Fruit fly (Drosophila melanogaster) whole organism, embryonic: ENCODE measurements around the gene aop.

Experiments
- CG10209 ChIP-seq: fragments of 200-800 bp; sonication (Bioruptor generic); optimal IDR thresholded peaks from 3 replicates; lab custom pipeline; 2017; ENCODE audit warnings: missing biosample characterization, mild to moderate bottlenecking, missing genetic modification characterization, missing genetic modification reagents
- CG11085 ChIP-seq: fragments of 200-800 bp; sonication (Bioruptor generic); IDR thresholded peaks from 2 replicates; pipeline ENCODE4 v1.3.6; 2022; ENCODE audit warnings: missing biosample characterization, missing genetic modification characterization
- CG12104 ChIP-seq: fragments of 200-800 bp; sonication (Bioruptor generic); optimal IDR thresholded peaks from 3 replicates; lab custom pipeline; 2016; ENCODE audit warnings: missing biosample characterization, missing genetic modification characterization
- CG12236 ChIP-seq: fragments of 200-800 bp; sonication (Bioruptor generic); optimal IDR thresholded peaks from 2 replicates; lab custom pipeline; 2016; ENCODE audit warnings: missing biosample characterization, missing genetic modification characterization
- CG1233 ChIP-seq: fragments of 200-800 bp; sonication (Bioruptor generic); optimal IDR thresholded peaks from 4 replicates; lab custom pipeline; 2018; ENCODE audit warnings: missing biosample characterization, mild to moderate bottlenecking, missing genetic modification characterization
- CG13624 ChIP-seq: fragments of 200-800 bp; sonication (Bioruptor generic); optimal IDR thresholded peaks from 2 replicates; lab custom pipeline; 2016; ENCODE audit warnings: missing biosample characterization, missing genetic modification characterization
- CG13894 ChIP-seq: fragments of 200-800 bp; sonication (Bioruptor generic); optimal IDR thresholded peaks from 3 replicates; lab custom pipeline; 2018; ENCODE audit warnings: missing biosample characterization, mild to moderate bottlenecking, missing genetic modification characterization, moderate library complexity
- CG15073 ChIP-seq: fragments of 200-800 bp; sonication (Bioruptor generic); optimal IDR thresholded peaks from 2 replicates; lab custom pipeline; 2016; ENCODE audit warnings: missing biosample characterization, missing genetic modification characterization
- CG17568 ChIP-seq: fragments of 200-800 bp; sonication (Bioruptor generic); optimal IDR thresholded peaks from 2 replicates; lab custom pipeline; 2018; ENCODE audit warnings: missing biosample characterization, mild to moderate bottlenecking, missing genetic modification characterization, moderate library complexity
- CG1792 ChIP-seq: fragments of 200-800 bp; sonication (Bioruptor generic); optimal IDR thresholded peaks from 2 replicates; lab custom pipeline; 2016; ENCODE audit warnings: missing biosample characterization, missing genetic modification characterization
- CG18476 ChIP-seq: fragments of 200-800 bp; sonication (Bioruptor generic); optimal IDR thresholded peaks from 2 replicates; lab custom pipeline; 2016; ENCODE audit warnings: missing biosample characterization, mild to moderate bottlenecking, missing genetic modification characterization
- CG31365 ChIP-seq: fragments of 200-800 bp; sonication (Bioruptor generic); optimal IDR thresholded peaks from 2 replicates; lab custom pipeline; 2018; ENCODE audit warnings: missing biosample characterization, mild to moderate bottlenecking, missing genetic modification characterization
- CG34422 ChIP-seq: fragments of 200-800 bp; sonication (Bioruptor generic); IDR thresholded peaks from 3 replicates; pipeline ENCODE4 v1.3.6; 2022; ENCODE audit warnings: missing biosample characterization, missing genetic modification characterization
- CG3847 ChIP-seq: fragments of 200-800 bp; sonication (Bioruptor generic); IDR thresholded peaks from 2 replicates; pipeline ENCODE4 v1.3.6; 2022; ENCODE audit warnings: missing biosample characterization, missing genetic modification characterization
- CG43689 ChIP-seq: fragments of 200-800 bp; sonication (Bioruptor generic); IDR thresholded peaks from 2 replicates; pipeline ENCODE4 v1.3.6; 2022; ENCODE audit warnings: missing biosample characterization, missing genetic modification characterization
- CG4404 ChIP-seq: fragments of 200-800 bp; sonication (Bioruptor generic); IDR thresholded peaks from 2 replicates; pipeline ENCODE4 v1.3.6; 2022; ENCODE audit warnings: missing biosample characterization, missing genetic modification characterization
- CG4854 ChIP-seq: fragments of 200-800 bp; sonication (Bioruptor generic); optimal IDR thresholded peaks from 2 replicates; lab custom pipeline; 2016; ENCODE audit warnings: missing biosample characterization, missing genetic modification characterization, inconsistent platforms
- CG6654 ChIP-seq: fragments of 200-800 bp; sonication (Bioruptor generic); optimal IDR thresholded peaks from 2 replicates; lab custom pipeline; 2017; ENCODE audit warnings: missing biosample characterization, mild to moderate bottlenecking, missing genetic modification characterization
- CG6765 ChIP-seq: fragments of 200-800 bp; sonication (Bioruptor generic); optimal IDR thresholded peaks from 3 replicates; lab custom pipeline; 2017; ENCODE audit warnings: missing biosample characterization, mild to moderate bottlenecking, missing genetic modification characterization
- CG6854 ChIP-seq: fragments of 200-800 bp; sonication (Bioruptor generic); optimal IDR thresholded peaks from 3 replicates; lab custom pipeline; 2017; ENCODE audit warnings: missing biosample characterization, mild to moderate bottlenecking, missing genetic modification characterization
- CG7372 ChIP-seq: fragments of 200-800 bp; sonication (Bioruptor generic); IDR thresholded peaks from 2 replicates; pipeline ENCODE4 v1.3.6; 2022; ENCODE audit warnings: missing biosample characterization, missing genetic modification characterization
- CG8290 ChIP-seq, 3 experiments: fragments of 200-800 bp; sonication (Bioruptor generic); optimal IDR thresholded peaks; 2 replicates each; lab custom pipeline; 2016 to 2019; ENCODE audit warnings: missing biosample characterization in 3 of 3, missing genetic modification characterization in 3 of 3, mild to moderate bottlenecking in 2 of 3, moderate library complexity in 1 of 3
- CG9215 ChIP-seq: fragments of 200-800 bp; sonication (Bioruptor generic); IDR thresholded peaks from 2 replicates; pipeline ENCODE4 v1.3.6; 2022; ENCODE audit warnings: missing biosample characterization, missing genetic modification characterization
- CG9437 ChIP-seq: fragments of 200-800 bp; sonication (Bioruptor generic); optimal IDR thresholded peaks from 2 replicates; lab custom pipeline; 2018; ENCODE audit warnings: missing biosample characterization, mild to moderate bottlenecking, missing genetic modification characterization
- CG9797 ChIP-seq: fragments of 200-800 bp; sonication (Bioruptor generic); optimal IDR thresholded peaks from 3 replicates; lab custom pipeline; 2018; ENCODE audit warnings: missing biosample characterization, mild to moderate bottlenecking, missing genetic modification characterization
- CG9876 ChIP-seq: fragments of 200-800 bp; sonication (Bioruptor generic); optimal IDR thresholded peaks from 2 replicates; lab custom pipeline; 2016; ENCODE audit warnings: missing biosample characterization, missing genetic modification characterization
- Camta ChIP-seq: fragments of 200-800 bp; sonication (Bioruptor generic); optimal IDR thresholded peaks from 2 replicates; lab custom pipeline; 2016; ENCODE audit warnings: missing biosample characterization, missing genetic modification characterization
- Dp ChIP-seq: fragments of 200-800 bp; sonication (Bioruptor generic); optimal IDR thresholded peaks from 2 replicates; lab custom pipeline; 2018; ENCODE audit warnings: missing biosample characterization, mild to moderate bottlenecking, missing genetic modification characterization, moderate library complexity
- GATAe ChIP-seq: fragments of 200-800 bp; sonication (Bioruptor generic); conservative IDR thresholded peaks from 2 replicates; pipeline ENCODE4 v1.3.6; 2022; ENCODE audit warnings: missing biosample characterization, missing genetic modification characterization
- Mad ChIP-seq: fragments of 200-800 bp; sonication (Bioruptor generic); optimal IDR thresholded peaks from 2 replicates; lab custom pipeline; 2016; ENCODE audit warnings: missing biosample characterization, missing genetic modification characterization
- Sin3A ChIP-seq: fragments of >200 bp; optimal IDR thresholded peaks from 2 replicates; lab custom pipeline; 2018
- Ssrp ChIP-seq: fragments of 200-800 bp; sonication (Bioruptor generic); optimal IDR thresholded peaks from 2 replicates; lab custom pipeline; 2018; ENCODE audit warnings: missing biosample characterization, mild to moderate bottlenecking, missing genetic modification characterization, moderate library complexity
- chinmo ChIP-seq: fragments of 200-800 bp; sonication (Bioruptor generic); IDR thresholded peaks from 4 replicates; pipeline ENCODE4 v1.3.6; 2022; ENCODE audit warnings: missing biosample characterization, missing genetic modification characterization; ENCODE audit not compliant: partially characterized antibody
- da ChIP-seq: fragments of 200-800 bp; sonication (Bioruptor generic); optimal IDR thresholded peaks from 2 replicates; lab custom pipeline; 2016; ENCODE audit warnings: missing biosample characterization, missing genetic modification characterization
- exex ChIP-seq: fragments of 200-800 bp; sonication (Bioruptor generic); optimal IDR thresholded peaks from 4 replicates; lab custom pipeline; 2018; ENCODE audit warnings: missing biosample characterization, mild to moderate bottlenecking, missing genetic modification characterization, moderate library complexity
- fu2 ChIP-seq: fragments of 200-800 bp; sonication (Bioruptor generic); optimal IDR thresholded peaks from 2 replicates; lab custom pipeline; 2016; ENCODE audit warnings: missing biosample characterization, missing genetic modification characterization
- h ChIP-seq: fragments of >200 bp; optimal IDR thresholded peaks from 2 replicates; lab custom pipeline; 2017
- hth ChIP-seq: fragments of >200 bp; optimal IDR thresholded peaks from 2 replicates; lab custom pipeline; 2017; ENCODE audit warnings: inconsistent platforms
- lab ChIP-seq: fragments of 200-800 bp; sonication (Bioruptor generic); optimal IDR thresholded peaks from 3 replicates; lab custom pipeline; 2017; ENCODE audit warnings: missing biosample characterization, missing genetic modification characterization, mild to moderate bottlenecking, moderate library complexity, missing genetic modification reagents
- lbe ChIP-seq: fragments of 200-800 bp; sonication (Bioruptor generic); optimal IDR thresholded peaks from 2 replicates; lab custom pipeline; 2016; ENCODE audit warnings: missing biosample characterization, mild to moderate bottlenecking, missing genetic modification characterization
- onecut ChIP-seq: fragments of 200-800 bp; sonication (Bioruptor generic); IDR thresholded peaks from 2 replicates; pipeline ENCODE4 v1.3.6; 2022; ENCODE audit warnings: missing biosample characterization, missing genetic modification characterization
- p53 ChIP-seq: fragments of 200-800 bp; sonication (Bioruptor generic); optimal IDR thresholded peaks from 2 replicates; lab custom pipeline; 2016; ENCODE audit warnings: missing biosample characterization, missing genetic modification characterization
- pzg ChIP-seq: fragments of 200-800 bp; sonication (Bioruptor generic); optimal IDR thresholded peaks from 3 replicates; lab custom pipeline; 2018; ENCODE audit warnings: missing biosample characterization, mild to moderate bottlenecking, missing genetic modification characterization, moderate library complexity
- repo ChIP-seq: fragments of 200-800 bp; sonication (Bioruptor generic); optimal IDR thresholded peaks from 2 replicates; lab custom pipeline; 2016; ENCODE audit warnings: missing biosample characterization, missing genetic modification characterization
- scrt ChIP-seq: fragments of 200-800 bp; sonication (Bioruptor generic); optimal IDR thresholded peaks from 2 replicates; lab custom pipeline; 2018; ENCODE audit warnings: missing biosample characterization, mild to moderate bottlenecking, missing genetic modification characterization, moderate library complexity
- tin ChIP-seq: fragments of 200-800 bp; sonication (Bioruptor generic); optimal IDR thresholded peaks from 3 replicates; lab custom pipeline; 2016; ENCODE audit warnings: missing biosample characterization, missing genetic modification characterization
- trem ChIP-seq: fragments of 200-800 bp; optimal IDR thresholded peaks from 3 replicates; lab custom pipeline; 2019; ENCODE audit warnings: missing biosample characterization, mild to moderate bottlenecking, missing genetic modification characterization, moderate library complexity
- unc-4 ChIP-seq: fragments of 200-800 bp; sonication (Bioruptor generic); IDR thresholded peaks from 2 replicates; pipeline ENCODE4 v1.3.6; 2022; ENCODE audit warnings: missing biosample characterization, missing genetic modification characterization; ENCODE audit not compliant: partially characterized antibody
- usp ChIP-seq: fragments of >200 bp; optimal IDR thresholded peaks from 2 replicates; lab custom pipeline; 2017; ENCODE audit warnings: missing biosample characterization, missing genetic modification characterization
- vfl ChIP-seq: fragments of 200-800 bp; sonication (Bioruptor generic); optimal IDR thresholded peaks from 2 replicates; lab custom pipeline; 2016; ENCODE audit warnings: missing biosample characterization, missing genetic modification characterization
- zen2 ChIP-seq: fragments of 200-800 bp; sonication (Bioruptor generic); IDR thresholded peaks from 3 replicates; pipeline ENCODE4 v1.3.6; 2022; ENCODE audit warnings: missing biosample characterization, missing genetic modification characterization; ENCODE audit not compliant: partially characterized antibody

Gene aop

DNA sequence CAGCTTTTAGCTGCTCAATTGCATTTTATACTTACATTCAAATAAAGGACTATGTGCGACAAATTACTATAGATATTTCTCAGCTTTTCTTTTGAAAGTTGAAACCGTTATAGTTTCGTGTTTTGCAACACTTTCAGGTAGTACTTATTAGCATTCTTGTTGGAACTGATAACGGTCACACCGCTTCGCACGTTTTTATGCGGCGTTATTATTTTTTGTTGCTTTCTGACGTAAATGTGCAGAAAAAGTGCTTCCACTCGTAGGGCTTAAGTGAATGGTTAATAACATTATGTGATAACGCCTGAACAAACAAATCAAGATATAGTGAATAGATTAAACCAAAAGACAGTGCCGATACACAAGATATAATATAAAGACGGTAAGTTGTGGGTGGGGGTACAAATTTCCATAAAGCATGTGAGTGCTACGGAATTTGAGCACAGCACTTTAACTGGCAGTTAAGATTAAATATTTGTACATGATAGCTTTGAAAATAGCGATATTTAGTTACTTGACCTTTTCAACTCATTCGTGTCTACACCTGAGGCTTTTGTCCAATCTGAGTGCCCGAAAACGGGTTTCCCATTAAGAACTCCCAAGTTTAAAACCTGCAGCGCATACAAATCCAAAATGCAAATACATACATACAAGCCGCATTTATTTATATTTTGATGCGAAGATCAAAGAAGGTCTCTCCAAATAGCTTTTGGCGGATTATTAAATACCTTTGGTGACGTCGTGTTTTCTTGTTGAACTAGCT is 42.2 kb upstream of the aop start, which contains the start of gene papi (continued):
- no peak for TF ChIP-seq CG1233 (GFP tag; lab: Kevin White, UChicago)
- no peak for TF ChIP-seq CG15073 (GFP tag; lab: Kevin White, UChicago)
- no peak for TF ChIP-seq repo (GFP tag; lab: Kevin White, UChicago)
- TF ChIP-seq CG9876 (GFP tag; lab: Kevin White, UChicago) = no peak
- TF ChIP-seq CG9797 = peak; percentile 70
- TF ChIP-seq Dp (GFP tag; lab: Kevin White, UChicago) = peak; percentile 27
- no peak for TF ChIP-seq h (lab: Kevin White, UChicago)
- no peak for TF ChIP-seq CG3847 (GFP tag; lab: Robert Waterston, UW)
- TF ChIP-seq pzg = peak; percentile 67
- TF ChIP-seq exex (tag; lab: Kevin White, UChicago) = peak; percentile 57
- no peak for TF ChIP-seq CG4854 (GFP tag; lab: Kevin White, UChicago)
- TF ChIP-seq CG6654 = no peak
- TF ChIP-seq scrt (GFP tag; lab: Kevin White, UChicago) = peak; percentile 19
- TF ChIP-seq fu2 (GFP tag; lab: Kevin White, UChicago) = no peak
- TF ChIP-seq tin (GFP tag; lab: Kevin White, UChicago) = no peak
- no peak for TF ChIP-seq Ssrp (tag; lab: Kevin White, UChicago)
- no peak for TF ChIP-seq da (GFP tag; lab: Kevin White, UChicago)
- no peak for TF ChIP-seq hth (lab: Kevin White, UChicago)
- TF ChIP-seq CG4404 (GFP tag; lab: Robert Waterston, UW) = no peak
- TF ChIP-seq CG31365 (tag; lab: Kevin White, UChicago) = no peak
- no peak for TF ChIP-seq CG43689
- no peak for TF ChIP-seq GATAe (GFP tag; lab: Robert Waterston, UW)
- no peak for TF ChIP-seq CG6765 (GFP tag; lab: Kevin White, UChicago)
- TF ChIP-seq CG1792 (GFP tag; lab: Kevin White, UChicago) = no peak
- TF ChIP-seq chinmo (GFP tag; lab: Robert Waterston, UW) = 0 out of 4 replicates have a peak, but pooled peaks have one; percentile 58
- TF ChIP-seq CG12236 = no peak
- no peak for TF ChIP-seq CG7372
- peak; percentile 61; the same call in 2 of the 3 replicates for TF ChIP-seq CG34422 (GFP tag; lab: Robert Waterston, UW)
- TF ChIP-seq usp = no peak
- TF ChIP-seq p53 (GFP tag; lab: Kevin White, UChicago) = no peak
- no peak for TF ChIP-seq onecut (GFP tag; lab: Robert Waterston, UW)
- peak; percentile 31 for TF ChIP-seq lbe (GFP tag; lab: Kevin White, UChicago)
- TF ChIP-seq CG18476 (GFP tag; lab: Kevin White, UChicago) = no peak
- TF ChIP-seq CG13624 = peak; percentile 4
- no peak for TF ChIP-seq CG10209 (GFP tag; lab: Kevin White, UChicago)
- TF ChIP-seq CG11085 (GFP tag; lab: Robert Waterston, UW) = no peak
- TF ChIP-seq CG9215 (GFP tag; lab: Robert Waterston, UW) = no peak
- no peak for TF ChIP-seq CG17568
- no peak for TF ChIP-seq Mad (GFP tag; lab: Kevin White, UChicago)
- no peak for TF ChIP-seq Camta
- no peak for TF ChIP-seq vfl (GFP tag; lab: Kevin White, UChicago)
- TF ChIP-seq CG13894 = peak; percentile 21
- TF ChIP-seq CG6854 (GFP tag; lab: Kevin White, UChicago) = peak; percentile 16
- peak; percentile 27 for TF ChIP-seq CG9437 (GFP tag; lab: Kevin White, UChicago)
- TF ChIP-seq CG12104 (GFP tag; lab: Kevin White, UChicago) = no peak
- no peak for TF ChIP-seq CG8290 (GFP tag; optimal IDR thresholded peaks at IDR 0.05; lab: Kevin White, UChicago)
- TF ChIP-seq CG8290 (tag; optimal IDR thresholded peaks at IDR 0.05; lab: Kevin White, UChicago) = peak in 1 of 2 experiments; percentile 34
- TF ChIP-seq trem (tag; lab: Kevin White, UChicago) = peak; percentile 52
- TF ChIP-seq Sin3A (lab: Kevin White, UChicago) = peak; percentile 22
- no peak for TF ChIP-seq unc-4
- TF ChIP-seq zen2 (GFP tag; lab: Robert Waterston, UW) = no peak
- TF ChIP-seq lab (GFP tag; lab: Kevin White, UChicago) = peak; percentile 22
